Worm (Caenorhabditis elegans) whole organism, L2 larva: Measurements from ENCODE around the gene M02B1.3.

Source experiments
- ZK546.5 ChIP-seq: sonication (generic microtip); optimal IDR thresholded peaks from 2 replicates; lab custom pipeline; 2017; ENCODE audit warnings: missing biosample characterization, missing genetic modification characterization
- ama-1 ChIP-seq: fragments of 150-350 bp; optimal IDR thresholded peaks from 2 replicates; lab custom pipeline; 2018; ENCODE audit warnings: inconsistent platforms
- ceh-16 ChIP-seq: fragments of 150-350 bp; optimal IDR thresholded peaks from 2 replicates; lab custom pipeline; 2014; ENCODE audit warnings: missing biosample characterization, missing genetic modification characterization
- elt-1 ChIP-seq: fragments of 150-350 bp; optimal IDR thresholded peaks from 2 replicates; lab custom pipeline; 2014; ENCODE audit warnings: missing biosample characterization, missing genetic modification characterization
- elt-3 ChIP-seq: sonication (generic microtip); optimal IDR thresholded peaks from 2 replicates; lab custom pipeline; 2017; ENCODE audit warnings: missing biosample characterization, missing genetic modification characterization
- mdl-1 ChIP-seq, 2 experiments: fragments of 150-350 bp in 1 of 2; sonication (generic microtip) in 1 of 2; optimal IDR thresholded peaks; 2 replicates each; lab custom pipeline; 2017; ENCODE audit warnings: missing biosample characterization in 2 of 2, missing genetic modification characterization in 2 of 2
- nhr-11 ChIP-seq: fragments of 150-350 bp; optimal IDR thresholded peaks from 2 replicates; lab custom pipeline; 2014; ENCODE audit warnings: missing biosample characterization, missing genetic modification characterization
- nhr-12 ChIP-seq: fragments of 150-350 bp; optimal IDR thresholded peaks from 2 replicates; lab custom pipeline; 2014; ENCODE audit warnings: missing biosample characterization, missing genetic modification characterization
- nhr-129 ChIP-seq: fragments of 150-350 bp; optimal IDR thresholded peaks from 2 replicates; lab custom pipeline; 2014; ENCODE audit warnings: missing biosample characterization, missing genetic modification characterization
- snpc-4 ChIP-seq: fragments of 150-350 bp; optimal IDR thresholded peaks from 2 replicates; lab custom pipeline; 2014; ENCODE audit warnings: missing biosample characterization, missing genetic modification characterization

DNA sequence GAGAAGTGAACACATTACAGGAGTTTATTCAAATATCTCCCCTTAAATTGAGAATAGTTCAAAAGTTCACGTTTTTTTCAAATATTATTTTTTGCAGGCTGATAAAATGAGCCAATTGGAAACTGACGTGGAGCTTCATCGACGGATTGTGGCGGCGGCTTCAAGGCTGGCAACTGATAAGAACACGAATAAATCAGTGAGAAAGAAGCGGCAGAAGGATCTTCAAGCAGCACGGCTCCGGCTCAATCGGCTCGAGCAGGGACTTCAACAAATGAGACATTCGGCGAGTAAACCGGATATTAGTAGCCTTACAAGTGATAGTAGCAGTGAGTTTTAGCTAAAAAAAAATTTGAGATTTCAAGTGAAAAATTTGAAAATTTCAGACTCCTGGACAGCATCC, 11.0 kb upstream of the M02B1.3 start, which contains the start of gene M02B1.4:
- TF ChIP-seq elt-3 (tag; lab: Kevin White, UChicago) (no peak), nhr-11 (no peak), nhr-12 (tag; lab: Kevin White, UChicago) (no peak), mdl-1 (tag; optimal IDR thresholded peaks at IDR 0.05; lab: Kevin White, UChicago) (no peak), ceh-16 (no peak), ZK546.5 (tag; lab: Kevin White, UChicago) (no peak), nhr-129 (tag; lab: Kevin White, UChicago) (no peak), ama-1 (lab: Kevin White, UChicago) (no peak), elt-1 (no peak), snpc-4 (no peak)
